Worm (Caenorhabditis elegans): ENCODE measurements around the gene ZK1240.5.

ce11 chrII:2335572-2335971 is 17.8 kb upstream of the ZK1240.5 start, which contains the start of gene F43C11.7:
- TF ChIP-seq hnd-1 (tag; optimal IDR thresholded peaks at IDR 0.05) (no peak), aly-1 (tag; optimal IDR thresholded peaks at IDR 0.05) (no peak), flt-1 (GFP tag; IDR thresholded peaks at IDR 0.05) (no peak), scrt-1 (GFP tag; IDR thresholded peaks at IDR 0.05) (no peak), tbx-11 (GFP tag; IDR thresholded peaks at IDR 0.05) (no peak), ama-1 (optimal IDR thresholded peaks at IDR 0.05) (no peak), sea-1 (GFP tag; conservative IDR thresholded peaks at IDR 0.05) (no peak)
